Worm (Caenorhabditis elegans) whole organism, midembryonic: ENCODE measurements around the gene ugt-30.

ENCODE experiments used
- cog-1 ChIP-seq: sonication (generic microtip); optimal IDR thresholded peaks from 2 replicates; lab custom pipeline; 2016; ENCODE audit warnings: missing genetic modification characterization, missing compliant biosample characterization
- flt-1 ChIP-seq: fragments of 200-800 bp; sonication (Bioruptor generic); IDR thresholded peaks from 2 replicates; pipeline ENCODE4 v1.3.6; 2022; ENCODE audit warnings: missing genetic modification characterization, missing compliant biosample characterization
- klf-2 ChIP-seq: fragments of 200-800 bp; sonication (Bioruptor generic); conservative IDR thresholded peaks from 2 replicates; pipeline ENCODE4 v1.3.6; 2022; ENCODE audit warnings: missing genetic modification reagents, missing genetic modification characterization, missing compliant biosample characterization
- ref-1 ChIP-seq: fragments of 200-800 bp; sonication (Bioruptor generic); conservative IDR thresholded peaks from 2 replicates; pipeline ENCODE4 v1.3.6; 2022; ENCODE audit warnings: missing genetic modification reagents, missing genetic modification characterization, missing compliant biosample characterization
- tab-1 ChIP-seq: fragments of 200-800 bp; sonication (Bioruptor generic); IDR thresholded peaks from 2 replicates; pipeline ENCODE4 v1.3.6; 2022; ENCODE audit warnings: missing genetic modification characterization, missing compliant biosample characterization
- ztf-23 ChIP-seq: fragments of 200-800 bp; sonication (Bioruptor generic); IDR thresholded peaks from 2 replicates; pipeline ENCODE4 v1.3.6; 2022; ENCODE audit warnings: missing genetic modification reagents, missing genetic modification characterization, missing compliant biosample characterization
- ztf-29 ChIP-seq: fragments of 200-800 bp; sonication (Bioruptor generic); IDR thresholded peaks from 2 replicates; pipeline ENCODE4 v1.3.6; 2022; ENCODE audit warnings: missing genetic modification reagents, missing genetic modification characterization, missing compliant biosample characterization

DNA sequence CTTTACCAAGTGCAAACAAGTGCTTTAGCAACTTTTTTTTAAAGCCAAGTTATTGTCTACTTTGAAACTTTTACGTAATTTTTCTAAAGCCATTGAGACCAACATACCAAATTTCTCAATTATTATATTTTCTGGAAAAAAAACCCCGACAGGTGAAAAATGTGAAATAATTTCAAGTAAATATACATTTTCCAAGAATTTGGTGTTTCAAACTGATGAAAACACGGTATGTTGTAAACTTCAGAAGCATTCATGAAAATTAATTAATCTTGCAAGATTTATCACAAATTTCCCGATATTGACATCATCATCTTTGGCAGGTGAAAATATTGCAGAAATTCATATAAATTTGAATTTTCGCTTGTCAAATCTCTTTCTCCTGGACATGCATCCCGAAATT lies 37.6 kb upstream of the ugt-30 start, which contains the start of gene srz-11:
- TF ChIP-seq ref-1 (GFP tag; lab: Robert Waterston, UW) (no peak), tab-1 (GFP tag; lab: Robert Waterston, UW) (no peak), ztf-23 (GFP tag; lab: Robert Waterston, UW) (no peak), ztf-29 (no peak), flt-1 (GFP tag; lab: Robert Waterston, UW) (no peak), cog-1 (tag; lab: Kevin White, UChicago) (no peak), klf-2 (GFP tag; lab: Robert Waterston, UW) (no peak)
